Fruit fly (Drosophila melanogaster): Measurements from ENCODE around the gene GstT4.

- TF ChIP-seq Snoo (tag; optimal IDR thresholded peaks at IDR 0.05) = peak; percentile 14
- no peak for TF ChIP-seq CG10348 (GFP tag; IDR thresholded peaks at IDR 0.05)
- TF ChIP-seq EcR (GFP tag; optimal IDR thresholded peaks at IDR 0.05) = no peak
- peak; percentile 47; the same call in 1 of the 2 replicates for TF ChIP-seq CG32121 (GFP tag; IDR thresholded peaks at IDR 0.05)
- no peak for TF ChIP-seq rn (GFP tag; IDR thresholded peaks at IDR 0.05)
- peak; percentile 55 for TF ChIP-seq CG9948 (tag; optimal IDR thresholded peaks at IDR 0.05)
- peak; percentile 13 for TF ChIP-seq gl (tag; optimal IDR thresholded peaks at IDR 0.05)
- TF ChIP-seq Pif1B (GFP tag; optimal IDR thresholded peaks at IDR 0.05) = peak; percentile 33
Observed at dm6 chrX:13376520-13376919, 28.0 kb upstream of the GstT4 start.
